Fruit fly (Drosophila melanogaster) whole organism, wandering third instar larva: ENCODE data around the gene NANS.

Source experiments
- Dfd ChIP-seq: fragments of >200 bp; optimal IDR thresholded peaks from 2 replicates; lab custom pipeline; 2017; ENCODE audit warnings: missing biosample characterization, missing genetic modification characterization
- fru ChIP-seq: fragments of 200-800 bp; sonication (Bioruptor generic); optimal IDR thresholded peaks from 3 replicates; lab custom pipeline; 2016; ENCODE audit warnings: missing biosample characterization, mild to moderate bottlenecking, missing genetic modification characterization

DNA sequence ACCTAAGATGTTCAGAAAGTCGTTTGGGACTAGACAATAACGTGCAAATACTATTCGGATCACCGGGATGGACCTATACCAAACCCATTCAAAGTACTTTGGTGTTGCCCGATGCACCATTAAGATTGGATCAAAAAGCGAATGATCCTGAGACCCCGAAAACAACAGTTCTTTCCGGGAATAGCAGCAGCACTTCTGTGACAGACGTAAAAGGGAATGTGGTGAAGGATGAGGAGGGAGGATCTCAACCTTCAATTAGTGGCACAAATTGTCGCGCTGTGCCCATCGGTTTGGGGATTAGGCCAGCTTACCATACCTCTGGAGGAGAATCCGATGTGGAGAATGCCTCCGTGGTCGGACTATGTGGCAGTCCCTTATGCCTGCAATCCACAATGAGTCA is 22.0 kb downstream of the NANS start:
- TF ChIP-seq fru (no peak), Dfd (GFP tag; lab: Kevin White, UChicago) (no peak)
